Fruit fly (Drosophila melanogaster): Measurements from ENCODE around the gene CG13358.

The CG13358 gene

dm6 chrX:758892-759621, 45.7 kb downstream of the CG13358 start, which contains the start of gene CG5273 (continued):
- peak; percentile 30 for TF ChIP-seq nmo (GFP tag; optimal IDR thresholded peaks at IDR 0.05)
- TF ChIP-seq psq (GFP tag; optimal IDR thresholded peaks at IDR 0.05), result no peak
- TF ChIP-seq grn (GFP tag; optimal IDR thresholded peaks at IDR 0.05), result no peak
- TF ChIP-seq ranshi (GFP tag; IDR thresholded peaks at IDR 0.05), result no peak
- TF ChIP-seq CG12219 (GFP tag; optimal IDR thresholded peaks at IDR 0.05), result no peak
- peak; percentile 51 for TF ChIP-seq HLHmδ (GFP tag; optimal IDR thresholded peaks at IDR 0.05)
- peak; percentile 4 for TF ChIP-seq BtbVII (GFP tag; optimal IDR thresholded peaks at IDR 0.05)
- no peak for TF ChIP-seq CG7786 (GFP tag; optimal IDR thresholded peaks at IDR 0.05)
- TF ChIP-seq CG10959 (GFP tag; IDR thresholded peaks at IDR 0.05), result no peak
- peak; percentile 12 to 80 for TF ChIP-seq crp (GFP tag; optimal IDR thresholded peaks at IDR 0.05)
- TF ChIP-seq Rfx (GFP tag; IDR thresholded peaks at IDR 0.05), result peak; percentile 66
- peak; percentile 1 for TF ChIP-seq tx (GFP tag; optimal IDR thresholded peaks at IDR 0.05)
- peak; percentile 67 for TF ChIP-seq CG12769 (tag; optimal IDR thresholded peaks at IDR 0.05)
- no peak for TF ChIP-seq sens-2 (GFP tag; IDR thresholded peaks at IDR 0.05)
- no peak for TF ChIP-seq gsb (GFP tag; IDR thresholded peaks at IDR 0.05)
- no peak for TF ChIP-seq pfk (GFP tag; optimal IDR thresholded peaks at IDR 0.05)
- no peak for TF ChIP-seq run (tag; optimal IDR thresholded peaks at IDR 0.05)
- no peak for TF ChIP-seq schlank (tag; optimal IDR thresholded peaks at IDR 0.05)
- TF ChIP-seq CG11696 (GFP tag; IDR thresholded peaks at IDR 0.05), result no peak
- no peak for TF ChIP-seq rib (GFP tag; IDR thresholded peaks at IDR 0.05)
- no peak for TF ChIP-seq CG9437 (GFP tag; optimal IDR thresholded peaks at IDR 0.05)
- no peak for TF ChIP-seq sr (GFP tag; IDR thresholded peaks at IDR 0.05)
- no peak for TF ChIP-seq ttk (GFP tag; IDR thresholded peaks at IDR 0.05)
- no peak for TF ChIP-seq CG31365 (tag; optimal IDR thresholded peaks at IDR 0.05)
- TF ChIP-seq p53 (GFP tag; optimal IDR thresholded peaks at IDR 0.05), result peak; percentile 39
- TF ChIP-seq hb (GFP tag; IDR thresholded peaks at IDR 0.05; ENCODE audit: partially characterized antibody), result peak; percentile 86
- TF ChIP-seq Lpt (GFP tag; optimal IDR thresholded peaks at IDR 0.05), result no peak
- no peak for TF ChIP-seq CG14965 (GFP tag; optimal IDR thresholded peaks at IDR 0.05; ENCODE audit: borderline replicate concordance)
- TF ChIP-seq cas (GFP tag; IDR thresholded peaks at IDR 0.05), result no peak
- 0 out of 2 replicates have a peak, but pooled peaks have one; percentile 32 for TF ChIP-seq Nf-YA (GFP tag; IDR thresholded peaks at IDR 0.05)
- TF ChIP-seq H2.0 (GFP tag; IDR thresholded peaks at IDR 0.05), result no peak
- TF ChIP-seq Eip74EF (GFP tag; optimal IDR thresholded peaks at IDR 0.05), result no peak
- TF ChIP-seq CG12942 (GFP tag; optimal IDR thresholded peaks at IDR 0.05), result peak; percentile 7
- TF ChIP-seq mld (GFP tag; IDR thresholded peaks at IDR 0.05; ENCODE audit: partially characterized antibody), result peak; percentile 94
- TF ChIP-seq CG9609 (GFP tag; optimal IDR thresholded peaks at IDR 0.05), result no peak
- no peak for TF ChIP-seq slp2 (GFP tag; optimal IDR thresholded peaks at IDR 0.05)
- no peak for TF ChIP-seq sim (GFP tag; IDR thresholded peaks at IDR 0.05)
- TF ChIP-seq yki (optimal IDR thresholded peaks at IDR 0.05), result no peak
- TF ChIP-seq Sox100B (GFP tag; optimal IDR thresholded peaks at IDR 0.05), result no peak
- no peak for TF ChIP-seq fu2 (GFP tag; optimal IDR thresholded peaks at IDR 0.05)
- no peak for TF ChIP-seq H15 (GFP tag; IDR thresholded peaks at IDR 0.05)
- TF ChIP-seq CG2678 (tag; optimal IDR thresholded peaks at IDR 0.05), result peak; percentile 24
- peak; percentile 12; the same call in 1 of the 4 replicates for TF ChIP-seq Gug (GFP tag; IDR thresholded peaks at IDR 0.05)
- peak in 1 of 2 experiments; percentile 79 for TF ChIP-seq tll (GFP tag; optimal IDR thresholded peaks at IDR 0.05)
- no peak for TF ChIP-seq ab (GFP tag; optimal IDR thresholded peaks at IDR 0.05)
- no peak for TF ChIP-seq peb (GFP tag; IDR thresholded peaks at IDR 0.05)
- no peak for TF ChIP-seq CG13123 (GFP tag; optimal IDR thresholded peaks at IDR 0.05)
- TF ChIP-seq Hmx (GFP tag; optimal IDR thresholded peaks at IDR 0.05), result no peak
- TF ChIP-seq CG11695 (GFP tag; IDR thresholded peaks at IDR 0.05), result no peak
- TF ChIP-seq CG10654 (GFP tag; optimal IDR thresholded peaks at IDR 0.05), result no peak
- no peak for TF ChIP-seq eyg (GFP tag; optimal IDR thresholded peaks at IDR 0.05)

Data from whole organism, embryonic.